Fruit fly (Drosophila melanogaster): ENCODE measurements around the gene RpS5a.
A peak's percentile ranks its signal among the peaks of the same experiment; 100 is the strongest.

The RpS5a gene

dm6 chrX:17147983-17148637 lies at the start of gene RpS5a:
TSS of gene RpS5a (minus strand) at chrX:17148264.
- TF ChIP-seq Kr (GFP tag; optimal IDR thresholded peaks at IDR 0.05) (peak; percentile 25), CG34224 (GFP tag; IDR thresholded peaks at IDR 0.05; ENCODE audit: partially characterized antibody) (peak; percentile 62), MBD-R2 (GFP tag; IDR thresholded peaks at IDR 0.05) (peak; percentile 60; the same call in 1 of the 2 replicates), tll (GFP tag; optimal IDR thresholded peaks at IDR 0.05) (peak in 1 of 2 experiments; percentile 97), HLHmδ (GFP tag; optimal IDR thresholded peaks at IDR 0.05) (peak; percentile 95), ro (GFP tag; IDR thresholded peaks at IDR 0.05) (0 out of 2 replicates have a peak, but pooled peaks have one; percentile 25), cwo (GFP tag; optimal IDR thresholded peaks at IDR 0.05) (peak; percentile 64), br (optimal IDR thresholded peaks at IDR 0.05) (no peak), repo (GFP tag; optimal IDR thresholded peaks at IDR 0.05) (peak; percentile 74), Adf1 (GFP tag; IDR thresholded peaks at IDR 0.05) (0 out of 2 replicates have a peak, but pooled peaks have one; percentile 27), tna (GFP tag; IDR thresholded peaks at IDR 0.05; ENCODE audit: partially characterized antibody) (peak; percentile 59; the same call in 1 of the 2 replicates), chm (GFP tag; IDR thresholded peaks at IDR 0.05) (peak; percentile 87), pan (optimal IDR thresholded peaks at IDR 0.05) (no peak), pan (GFP tag; optimal IDR thresholded peaks at IDR 0.05 in 1 of 2, IDR thresholded peaks at IDR 0.05 in 1 of 2) (peak in 1 of 2 experiments; percentile 78), CG2199 (GFP tag; IDR thresholded peaks at IDR 0.05) (0 out of 3 replicates have a peak, but pooled peaks have one; percentile 38), stwl (tag; optimal IDR thresholded peaks at IDR 0.05) (peak; percentile 55), Max (GFP tag; optimal IDR thresholded peaks at IDR 0.05) (peak; percentile 58), HLH3B (GFP tag; IDR thresholded peaks at IDR 0.05) (peak; percentile 46), crol (GFP tag; IDR thresholded peaks at IDR 0.05) (0 out of 2 replicates have a peak, but pooled peaks have one; percentile 10), CG3407 (GFP tag; optimal IDR thresholded peaks at IDR 0.05) (peak; percentile 82), CG4424 (GFP tag; optimal IDR thresholded peaks at IDR 0.05) (peak; percentile 80), ind (GFP tag; optimal IDR thresholded peaks at IDR 0.05) (peak; percentile 74), z (GFP tag; IDR thresholded peaks at IDR 0.05) (no peak), tin (GFP tag; optimal IDR thresholded peaks at IDR 0.05) (peak; percentile 76), CG10543 (GFP tag; optimal IDR thresholded peaks at IDR 0.05) (peak; percentile 92), Myb (GFP tag; optimal IDR thresholded peaks at IDR 0.05) (peak; percentile 64), Nf-YA (GFP tag; IDR thresholded peaks at IDR 0.05) (peak; percentile 50; the same call in 1 of the 2 replicates), Mad (GFP tag; optimal IDR thresholded peaks at IDR 0.05) (peak; percentile 80), chif (GFP tag; optimal IDR thresholded peaks at IDR 0.05) (peak; percentile 72 to 76), Lpt (GFP tag; optimal IDR thresholded peaks at IDR 0.05) (no peak), CG31224 (GFP tag; IDR thresholded peaks at IDR 0.05) (no peak), CG7271 (tag; optimal IDR thresholded peaks at IDR 0.05) (peak; percentile 88), gcm2 (GFP tag; optimal IDR thresholded peaks at IDR 0.05) (peak; percentile 61), CkIIα-i1 (GFP tag; IDR thresholded peaks at IDR 0.05) (no peak), row (GFP tag; IDR thresholded peaks at IDR 0.05) (peak; percentile 77), Deaf1 (tag; optimal IDR thresholded peaks at IDR 0.05) (no peak), D19A (tag; optimal IDR thresholded peaks at IDR 0.05) (no peak), CG6689 (GFP tag; IDR thresholded peaks at IDR 0.05) (peak; percentile 60), Hmr (GFP tag; optimal IDR thresholded peaks at IDR 0.05) (peak; percentile 91), otp (GFP tag; IDR thresholded peaks at IDR 0.05) (peak; percentile 79), Atf-2 (GFP tag; optimal IDR thresholded peaks at IDR 0.05) (peak; percentile 60), CG9727 (GFP tag; optimal IDR thresholded peaks at IDR 0.05) (peak; percentile 91), CG17361 (GFP tag; IDR thresholded peaks at IDR 0.05) (peak; percentile 82), jing (GFP tag; optimal IDR thresholded peaks at IDR 0.05) (peak; percentile 28), CG12769 (tag; optimal IDR thresholded peaks at IDR 0.05) (peak; percentile 59), Hey (tag; optimal IDR thresholded peaks at IDR 0.05) (peak; percentile 76), sima (GFP tag; optimal IDR thresholded peaks at IDR 0.05) (peak; percentile 19), CG6854 (GFP tag; optimal IDR thresholded peaks at IDR 0.05) (peak; percentile 79), Antp (GFP tag; optimal IDR thresholded peaks at IDR 0.05) (peak; percentile 82), Six4 (GFP tag; optimal IDR thresholded peaks at IDR 0.05) (peak; percentile 45)

All from whole organism, embryonic.